Worm (Caenorhabditis elegans) whole organism, L3 larva: ENCODE measurements around the gene ZK899.5.
A peak's percentile ranks its signal among the peaks of the same experiment; 100 is the strongest.

ENCODE experiments used
- R02D3.7 ChIP-seq: fragments of 150-350 bp; optimal IDR thresholded peaks from 2 replicates; lab custom pipeline; 2014; ENCODE audit warnings: missing biosample characterization, missing genetic modification characterization
- aly-2 ChIP-seq: fragments of 150-350 bp; optimal IDR thresholded peaks from 2 replicates; lab custom pipeline; 2014; ENCODE audit warnings: missing biosample characterization, missing genetic modification characterization
- ceh-16 ChIP-seq: sonication (generic microtip); optimal IDR thresholded peaks from 2 replicates; lab custom pipeline; 2017; ENCODE audit warnings: missing biosample characterization, missing genetic modification characterization
- ceh-28 ChIP-seq: fragments of 150-350 bp; optimal IDR thresholded peaks from 2 replicates; lab custom pipeline; 2014; ENCODE audit warnings: missing biosample characterization, missing genetic modification reagents, missing genetic modification characterization
- ceh-82 ChIP-seq: fragments of 150-350 bp; optimal IDR thresholded peaks from 2 replicates; lab custom pipeline; 2014; ENCODE audit warnings: missing biosample characterization, missing genetic modification characterization
- ceh-9 ChIP-seq: sonication (generic microtip); optimal IDR thresholded peaks from 2 replicates; lab custom pipeline; 2018; ENCODE audit warnings: missing biosample characterization, missing genetic modification characterization
- daf-12 ChIP-seq: fragments of 150-350 bp; optimal IDR thresholded peaks from 2 replicates; lab custom pipeline; 2014; ENCODE audit warnings: missing biosample characterization, missing genetic modification reagents, missing genetic modification characterization
- egl-27 ChIP-seq: sonication (generic microtip); optimal IDR thresholded peaks from 4 replicates; lab custom pipeline; 2017; ENCODE audit warnings: missing biosample characterization, missing genetic modification reagents, missing genetic modification characterization
- egl-5 ChIP-seq: fragments of 150-350 bp; optimal IDR thresholded peaks from 2 replicates; lab custom pipeline; 2017; ENCODE audit warnings: missing biosample characterization, missing genetic modification reagents, missing genetic modification characterization, inconsistent platforms
- elt-1 ChIP-seq: fragments of 150-350 bp; optimal IDR thresholded peaks from 2 replicates; lab custom pipeline; 2014; ENCODE audit warnings: missing biosample characterization, missing genetic modification characterization
- elt-2 ChIP-seq: sonication (generic microtip); optimal IDR thresholded peaks from 2 replicates; lab custom pipeline; 2016; ENCODE audit warnings: missing genetic modification reagents, mild to moderate bottlenecking, missing genetic modification characterization, missing compliant biosample characterization
- elt-3 ChIP-seq, 3 experiments: fragments of 150-350 bp in 1 of 3; sonication (generic microtip) in 2 of 3; optimal IDR thresholded peaks; 2 replicates in 2 of 3; 4 replicates in 1 of 3; lab custom pipeline; 2014 to 2017; ENCODE audit warnings: missing biosample characterization in 3 of 3, missing genetic modification characterization in 3 of 3
- eor-1 ChIP-seq, 2 experiments: fragments of 150-350 bp; optimal IDR thresholded peaks; 2 replicates each; lab custom pipeline; 2014 to 2018; ENCODE audit warnings: missing biosample characterization in 2 of 2, missing genetic modification characterization in 2 of 2
- fkh-2 ChIP-seq: fragments of 150-350 bp; optimal IDR thresholded peaks from 2 replicates; lab custom pipeline; 2014; ENCODE audit warnings: missing biosample characterization, missing genetic modification reagents, missing genetic modification characterization
- fos-1 ChIP-seq: fragments of 150-350 bp; optimal IDR thresholded peaks from 2 replicates; lab custom pipeline; 2014; ENCODE audit warnings: missing biosample characterization, missing genetic modification characterization
- hmg-11 ChIP-seq: sonication (generic microtip); optimal IDR thresholded peaks from 2 replicates; lab custom pipeline; 2016; ENCODE audit warnings: missing genetic modification characterization, missing compliant biosample characterization
- jun-1 ChIP-seq: fragments of 150-350 bp; optimal IDR thresholded peaks from 2 replicates; lab custom pipeline; 2014; ENCODE audit warnings: missing biosample characterization, missing genetic modification reagents, missing genetic modification characterization
- lin-15B ChIP-seq: fragments of 150-350 bp; optimal IDR thresholded peaks from 2 replicates; lab custom pipeline; 2014; ENCODE audit warnings: missing biosample characterization, missing genetic modification characterization
- lin-39 ChIP-seq: fragments of 150-350 bp; optimal IDR thresholded peaks from 2 replicates; lab custom pipeline; 2018; ENCODE audit warnings: missing biosample characterization, missing genetic modification reagents, missing genetic modification characterization
- lsy-12 ChIP-seq: sonication (generic microtip); optimal IDR thresholded peaks from 2 replicates; lab custom pipeline; 2016; ENCODE audit warnings: mild to moderate bottlenecking, missing genetic modification characterization, missing compliant biosample characterization
- mdl-1 ChIP-seq: fragments of 150-350 bp; optimal IDR thresholded peaks from 2 replicates; lab custom pipeline; 2014; ENCODE audit warnings: missing biosample characterization, missing genetic modification characterization
- mml-1 ChIP-seq: fragments of 150-350 bp; sonication (generic microtip); optimal IDR thresholded peaks from 3 replicates; lab custom pipeline; 2014; ENCODE audit warnings: missing biosample characterization, missing genetic modification characterization
- nfya-1 ChIP-seq: sonication (generic microtip); optimal IDR thresholded peaks from 2 replicates; lab custom pipeline; 2017; ENCODE audit warnings: missing genetic modification characterization, mild to moderate bottlenecking, missing compliant biosample characterization, antibody characterized with exemption, moderate library complexity; ENCODE audit not compliant: insufficient read depth
- nhr-11 ChIP-seq: fragments of 150-350 bp; optimal IDR thresholded peaks from 2 replicates; lab custom pipeline; 2014; ENCODE audit warnings: missing biosample characterization, missing genetic modification characterization
- nhr-12 ChIP-seq: fragments of 150-350 bp; optimal IDR thresholded peaks from 2 replicates; lab custom pipeline; 2014; ENCODE audit warnings: missing biosample characterization, missing genetic modification characterization
- nhr-23 ChIP-seq: fragments of 150-350 bp; optimal IDR thresholded peaks from 2 replicates; lab custom pipeline; 2014; ENCODE audit warnings: missing biosample characterization, missing genetic modification reagents, missing genetic modification characterization
- nhr-237 ChIP-seq: fragments of 150-350 bp; optimal IDR thresholded peaks from 2 replicates; lab custom pipeline; 2014; ENCODE audit warnings: missing biosample characterization, missing genetic modification characterization
- nhr-25 ChIP-seq: sonication (generic microtip); optimal IDR thresholded peaks from 2 replicates; lab custom pipeline; 2017; ENCODE audit warnings: missing biosample characterization, missing genetic modification characterization
- nhr-43 ChIP-seq: sonication (generic microtip); optimal IDR thresholded peaks from 2 replicates; lab custom pipeline; 2016; ENCODE audit warnings: mild to moderate bottlenecking, missing genetic modification characterization, missing compliant biosample characterization; ENCODE audit not compliant: poor library complexity, severe bottlenecking
- nhr-67 ChIP-seq: fragments of 150-350 bp; optimal IDR thresholded peaks from 2 replicates; lab custom pipeline; 2014; ENCODE audit warnings: missing biosample characterization, missing genetic modification characterization
- nhr-76 ChIP-seq: fragments of 150-350 bp; sonication (generic microtip); optimal IDR thresholded peaks from 5 replicates; lab custom pipeline; 2014; ENCODE audit warnings: missing biosample characterization, missing genetic modification characterization
- nhr-77 ChIP-seq: fragments of 150-350 bp; optimal IDR thresholded peaks from 2 replicates; lab custom pipeline; 2014; ENCODE audit warnings: missing biosample characterization, missing genetic modification characterization
- pha-4 ChIP-seq: fragments of 150-350 bp; optimal IDR thresholded peaks from 2 replicates; lab custom pipeline; 2014; ENCODE audit warnings: missing biosample characterization, missing genetic modification reagents, missing genetic modification characterization
- pqm-1 ChIP-seq: fragments of 150-350 bp; optimal IDR thresholded peaks from 2 replicates; lab custom pipeline; 2017; ENCODE audit warnings: missing biosample characterization, missing genetic modification characterization, inconsistent platforms
- sea-2 ChIP-seq: fragments of 150-350 bp; sonication (generic microtip); optimal IDR thresholded peaks from 4 replicates; lab custom pipeline; 2014; ENCODE audit warnings: missing biosample characterization, missing genetic modification reagents, missing genetic modification characterization
- skn-1 ChIP-seq: fragments of 150-350 bp; optimal IDR thresholded peaks from 2 replicates; lab custom pipeline; 2014; ENCODE audit warnings: missing biosample characterization, missing genetic modification characterization
- snpc-4 ChIP-seq: fragments of 150-350 bp; optimal IDR thresholded peaks from 2 replicates; lab custom pipeline; 2014; ENCODE audit warnings: missing biosample characterization, missing genetic modification characterization
- tbx-2 ChIP-seq: sonication (generic microtip); optimal IDR thresholded peaks from 2 replicates; lab custom pipeline; 2016; ENCODE audit warnings: mild to moderate bottlenecking, missing genetic modification characterization, missing compliant biosample characterization
- unc-39 ChIP-seq: sonication (generic microtip); optimal IDR thresholded peaks from 4 replicates; lab custom pipeline; 2017; ENCODE audit warnings: missing biosample characterization, missing genetic modification characterization
- unc-62 ChIP-seq: fragments of 150-350 bp; sonication (generic microtip); optimal IDR thresholded peaks from 4 replicates; lab custom pipeline; 2014; ENCODE audit warnings: missing biosample characterization, missing genetic modification reagents, missing genetic modification characterization
- zag-1 ChIP-seq: fragments of 150-350 bp; optimal IDR thresholded peaks from 2 replicates; lab custom pipeline; 2014; ENCODE audit warnings: missing biosample characterization, missing genetic modification characterization
- ztf-11 ChIP-seq: fragments of 150-350 bp; optimal IDR thresholded peaks from 2 replicates; lab custom pipeline; 2014; ENCODE audit warnings: missing biosample characterization, missing genetic modification characterization
- ztf-4 ChIP-seq: fragments of 150-350 bp; optimal IDR thresholded peaks from 2 replicates; lab custom pipeline; 2014; ENCODE audit warnings: missing biosample characterization, missing genetic modification characterization

Gene ZK899.5

ce11 chrX:9483754-9484153 lies 23.0 kb upstream of the ZK899.5 start:
- TF ChIP-seq ceh-82 (tag; lab: Kevin White, UChicago) = no peak
- no peak for TF ChIP-seq nhr-25 (tag; lab: Kevin White, UChicago)
- TF ChIP-seq egl-5 (tag; lab: Kevin White, UChicago) = peak; percentile 91
- TF ChIP-seq snpc-4 (tag; lab: Kevin White, UChicago) = no peak
- peak; percentile 19 for TF ChIP-seq pha-4 (tag; lab: Kevin White, UChicago)

DNA sequence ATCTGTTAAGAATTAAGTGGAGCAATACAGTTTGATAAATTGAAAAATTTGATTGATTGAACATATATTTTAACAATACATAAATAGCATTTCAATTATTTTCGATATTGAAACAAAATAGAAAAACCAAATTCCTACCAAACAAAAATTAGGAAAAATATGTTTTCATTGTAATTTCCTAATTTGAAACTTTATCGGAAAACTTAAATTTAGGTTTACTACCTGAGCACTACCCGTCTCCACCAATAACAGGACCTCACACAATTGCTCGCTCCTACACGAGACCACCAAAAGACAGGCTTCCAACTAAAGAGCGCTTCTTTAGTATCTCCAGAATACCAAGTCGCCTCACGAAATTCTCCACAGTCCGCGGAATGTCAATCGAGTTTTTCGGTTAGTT lies 16.0 kb upstream of the ZK899.5 start:
- TF ChIP-seq nhr-12 (tag; lab: Kevin White, UChicago) (no peak), lin-39 (tag; lab: Kevin White, UChicago) (no peak), unc-39 (no peak), ceh-16 (tag; lab: Kevin White, UChicago) (no peak), mdl-1 (tag; lab: Kevin White, UChicago) (no peak), elt-3 (tag; optimal IDR thresholded peaks at IDR 0.05; lab: Kevin White, UChicago) (no peak), snpc-4 (tag; lab: Kevin White, UChicago) (no peak), unc-62 (no peak), daf-12 (tag; lab: Kevin White, UChicago) (no peak), ztf-4 (tag; lab: Kevin White, UChicago) (no peak)

DNA sequence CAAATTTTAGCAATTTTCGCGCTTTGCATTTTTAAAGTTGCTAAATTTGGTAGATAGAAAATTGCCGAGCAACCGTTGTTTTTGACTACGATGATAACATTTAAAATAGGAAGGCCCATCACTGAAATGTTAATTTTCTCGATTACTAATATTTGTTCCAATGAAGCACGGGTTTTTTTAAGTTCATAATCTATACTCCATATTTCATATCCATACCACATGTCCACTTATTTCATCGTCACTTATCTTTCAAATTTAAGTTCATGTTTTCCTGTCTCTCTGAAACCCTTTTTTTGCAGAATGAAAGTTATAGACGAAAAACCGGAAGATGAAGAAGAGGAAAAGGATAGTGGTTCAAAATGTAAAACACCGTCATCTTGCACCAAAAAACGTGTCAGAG lies 11.4 kb upstream of the ZK899.5 start, which contains the start of gene gap-2:
gap-2 (plus strand) TSS at position 301 of the 400 bp plus-strand sequence.
- no peak for TF ChIP-seq ceh-9 (tag; lab: Kevin White, UChicago)
- TF ChIP-seq egl-5 (tag; lab: Kevin White, UChicago) = no peak
- TF ChIP-seq nhr-11 (tag; lab: Kevin White, UChicago) = no peak
- no peak for TF ChIP-seq sea-2 (GFP tag; lab: Kevin White, UChicago)
- TF ChIP-seq ztf-4 (tag; lab: Kevin White, UChicago) = no peak
- TF ChIP-seq ceh-16 (tag; lab: Kevin White, UChicago) = no peak
- TF ChIP-seq nhr-25 (tag; lab: Kevin White, UChicago) = no peak
- TF ChIP-seq ceh-82 (tag; lab: Kevin White, UChicago) = no peak
- no peak for TF ChIP-seq eor-1 (tag; optimal IDR thresholded peaks at IDR 0.05; lab: Kevin White, UChicago)
- no peak for TF ChIP-seq unc-62
- TF ChIP-seq hmg-11 = no peak
- no peak for TF ChIP-seq egl-27
- no peak for TF ChIP-seq snpc-4 (tag; lab: Kevin White, UChicago)
- no peak for TF ChIP-seq nfya-1 (tag; lab: Kevin White, UChicago)
- no peak for TF ChIP-seq unc-39
- TF ChIP-seq pha-4 (tag; lab: Kevin White, UChicago) = no peak
- no peak for TF ChIP-seq pqm-1 (tag; lab: Kevin White, UChicago)
- TF ChIP-seq, all 47 proteins: peak for 0

ce11 chrX:9467573-9467972 lies 6.8 kb upstream of the ZK899.5 start:
- peak; percentile 25 for TF ChIP-seq R02D3.7 (tag; lab: Kevin White, UChicago)
- peak; percentile 19 for TF ChIP-seq ztf-4 (tag; lab: Kevin White, UChicago)
- no peak for TF ChIP-seq zag-1 (tag; lab: Kevin White, UChicago)
- peak; percentile 77 for TF ChIP-seq tbx-2 (tag; lab: Kevin White, UChicago)
- no peak for TF ChIP-seq nhr-67 (tag; lab: Kevin White, UChicago)
- TF ChIP-seq egl-27 = peak; percentile 66
- TF ChIP-seq sea-2 (GFP tag; lab: Kevin White, UChicago) = no peak
- TF ChIP-seq hmg-11 = peak; percentile 94
- TF ChIP-seq eor-1 (tag; optimal IDR thresholded peaks at IDR 0.05; lab: Kevin White, UChicago) = peak in 1 of 2 experiments; percentile 66
- no peak for TF ChIP-seq nhr-12 (tag; lab: Kevin White, UChicago)
- no peak for TF ChIP-seq unc-39
- peak; percentile 78 for TF ChIP-seq egl-5 (tag; lab: Kevin White, UChicago)
- TF ChIP-seq nhr-76 = no peak
- TF ChIP-seq ceh-28 = peak; percentile 44
- no peak for TF ChIP-seq mdl-1 (tag; lab: Kevin White, UChicago)
- TF ChIP-seq lin-39 (tag; lab: Kevin White, UChicago) = peak; percentile 40
- no peak for TF ChIP-seq pqm-1 (tag; lab: Kevin White, UChicago)
- TF ChIP-seq nhr-77 = peak; percentile 41
- peak; percentile 25 for TF ChIP-seq snpc-4 (tag; lab: Kevin White, UChicago)
- no peak for TF ChIP-seq aly-2 (tag; lab: Kevin White, UChicago)
- TF ChIP-seq pha-4 (tag; lab: Kevin White, UChicago) = peak; percentile 60
- peak; percentile 59 for TF ChIP-seq jun-1 (tag; lab: Kevin White, UChicago)
- TF ChIP-seq lsy-12 (tag; lab: Kevin White, UChicago) = peak; percentile 76
- TF ChIP-seq ceh-82 (tag; lab: Kevin White, UChicago) = peak; percentile 55
- no peak for TF ChIP-seq ztf-11 (tag; lab: Kevin White, UChicago)
- TF ChIP-seq mml-1 (tag; lab: Kevin White, UChicago) = no peak
- peak; percentile 91 for TF ChIP-seq nhr-43 (tag; lab: Kevin White, UChicago)
- TF ChIP-seq fkh-2 (tag; lab: Kevin White, UChicago) = no peak
- TF ChIP-seq nhr-23 (tag; lab: Kevin White, UChicago) = peak; percentile 55
- TF ChIP-seq lin-15B (tag; lab: Kevin White, UChicago) = peak; percentile 18
- TF ChIP-seq fos-1 = peak; percentile 27
- TF ChIP-seq nfya-1 (tag; lab: Kevin White, UChicago) = peak; percentile 41
- TF ChIP-seq elt-3 (tag; optimal IDR thresholded peaks at IDR 0.05; lab: Kevin White, UChicago) = no peak
- peak; percentile 45 for TF ChIP-seq nhr-25 (tag; lab: Kevin White, UChicago)
- no peak for TF ChIP-seq nhr-237 (tag; lab: Kevin White, UChicago)
- no peak for TF ChIP-seq elt-2 (tag; lab: Kevin White, UChicago)
- peak; percentile 17 for TF ChIP-seq skn-1 (tag; lab: Kevin White, UChicago)
- peak; percentile 21 for TF ChIP-seq elt-1 (tag; lab: Kevin White, UChicago)
- TF ChIP-seq, all 47 proteins: peak for 23
